Worm (Caenorhabditis elegans) whole organism, mixed stage, embryonic: Measurements from ENCODE around the gene dhrr-1.

Source experiments
- M03D4.4 ChIP-seq: sonication (generic microtip); optimal IDR thresholded peaks from 2 replicates; lab custom pipeline; 2017; ENCODE audit warnings: mild to moderate bottlenecking, missing genetic modification characterization, missing compliant biosample characterization
- bed-3 ChIP-seq: fragments of 200-800 bp; sonication (Bioruptor generic); optimal IDR thresholded peaks from 3 replicates; lab custom pipeline; 2018; ENCODE audit warnings: mild to moderate bottlenecking, missing genetic modification characterization, moderate library complexity, missing compliant biosample characterization
- blmp-1 ChIP-seq: fragments of 150-350 bp; optimal IDR thresholded peaks from 2 replicates; lab custom pipeline; 2014; ENCODE audit warnings: missing biosample characterization, missing genetic modification characterization
- ceh-39 ChIP-seq: fragments of 150-350 bp; optimal IDR thresholded peaks from 2 replicates; lab custom pipeline; 2014; ENCODE audit warnings: missing biosample characterization, missing genetic modification characterization
- ceh-43 ChIP-seq: fragments of 200-800 bp; sonication (Bioruptor generic); optimal IDR thresholded peaks from 2 replicates; lab custom pipeline; 2018; ENCODE audit warnings: mild to moderate bottlenecking, missing genetic modification characterization, moderate library complexity, missing compliant biosample characterization
- ceh-83 ChIP-seq: fragments of 200-800 bp; sonication (Bioruptor generic); optimal IDR thresholded peaks from 2 replicates; lab custom pipeline; 2018; ENCODE audit warnings: mild to moderate bottlenecking, missing genetic modification characterization, missing compliant biosample characterization
- ces-1 ChIP-seq: fragments of 150-350 bp; optimal IDR thresholded peaks from 2 replicates; lab custom pipeline; 2014; ENCODE audit warnings: missing biosample characterization, missing genetic modification reagents, missing genetic modification characterization
- cnd-1 ChIP-seq: fragments of 200-800 bp; sonication (Bioruptor generic); optimal IDR thresholded peaks from 2 replicates; lab custom pipeline; 2018; ENCODE audit warnings: mild to moderate bottlenecking, missing genetic modification characterization, missing compliant biosample characterization
- drap-1 ChIP-seq: fragments of 200-800 bp; sonication (Bioruptor generic); optimal IDR thresholded peaks from 3 replicates; lab custom pipeline; 2018; ENCODE audit warnings: mild to moderate bottlenecking, missing genetic modification characterization, missing compliant biosample characterization
- elt-1 ChIP-seq: sonication (generic microtip); optimal IDR thresholded peaks from 2 replicates; lab custom pipeline; 2017; ENCODE audit warnings: missing genetic modification characterization, mild to moderate bottlenecking, missing compliant biosample characterization, antibody characterized with exemption, moderate library complexity, borderline replicate concordance; ENCODE audit not compliant: insufficient read depth
- elt-3 ChIP-seq: fragments of 150-350 bp; optimal IDR thresholded peaks from 2 replicates; lab custom pipeline; 2014; ENCODE audit warnings: missing biosample characterization, missing genetic modification characterization
- flh-1 ChIP-seq: fragments of 200-800 bp; sonication (Bioruptor generic); optimal IDR thresholded peaks from 2 replicates; lab custom pipeline; 2018; ENCODE audit warnings: mild to moderate bottlenecking, missing genetic modification characterization, moderate library complexity, missing compliant biosample characterization
- ham-2 ChIP-seq: fragments of 200-800 bp; sonication (Bioruptor generic); optimal IDR thresholded peaks from 2 replicates; lab custom pipeline; 2018; ENCODE audit warnings: mild to moderate bottlenecking, missing genetic modification characterization, missing compliant biosample characterization
- hlh-1 ChIP-seq: fragments of 150-350 bp; optimal IDR thresholded peaks from 2 replicates; lab custom pipeline; 2014; ENCODE audit warnings: missing biosample characterization, missing genetic modification reagents, missing genetic modification characterization
- lin-13 ChIP-seq: fragments of 150-350 bp; optimal IDR thresholded peaks from 2 replicates; lab custom pipeline; 2014; ENCODE audit warnings: missing biosample characterization, missing genetic modification characterization
- lsy-2 ChIP-seq: fragments of 150-350 bp; optimal IDR thresholded peaks from 2 replicates; lab custom pipeline; 2014; ENCODE audit warnings: missing biosample characterization, missing genetic modification characterization
- mab-5 ChIP-seq: fragments of 150-350 bp; optimal IDR thresholded peaks from 2 replicates; lab custom pipeline; 2014; ENCODE audit warnings: missing biosample characterization, missing genetic modification characterization
- mls-2 ChIP-seq: sonication (generic microtip); optimal IDR thresholded peaks from 2 replicates; lab custom pipeline; 2016; ENCODE audit warnings: mild to moderate bottlenecking, missing genetic modification characterization, moderate library complexity, missing compliant biosample characterization
- nhr-12 ChIP-seq: fragments of 150-350 bp; optimal IDR thresholded peaks from 2 replicates; lab custom pipeline; 2014; ENCODE audit warnings: missing biosample characterization, missing genetic modification characterization
- nhr-2 ChIP-seq: fragments of 150-350 bp; optimal IDR thresholded peaks from 2 replicates; lab custom pipeline; 2014; ENCODE audit warnings: missing biosample characterization, missing genetic modification characterization
- nhr-76 ChIP-seq: sonication (generic microtip); optimal IDR thresholded peaks from 2 replicates; lab custom pipeline; 2017; ENCODE audit warnings: missing biosample characterization, missing genetic modification characterization
- pha-4 ChIP-seq: fragments of 150-350 bp; optimal IDR thresholded peaks from 2 replicates; lab custom pipeline; 2018; ENCODE audit warnings: missing biosample characterization, missing genetic modification reagents, missing genetic modification characterization
- sem-2 ChIP-seq: fragments of 200-800 bp; sonication (Bioruptor generic); optimal IDR thresholded peaks from 2 replicates; lab custom pipeline; 2018; ENCODE audit warnings: mild to moderate bottlenecking, missing genetic modification characterization, missing compliant biosample characterization
- snpc-4 ChIP-seq: fragments of 150-350 bp; optimal IDR thresholded peaks from 2 replicates; lab custom pipeline; 2014; ENCODE audit warnings: missing biosample characterization, missing genetic modification characterization
- sptf-1 ChIP-seq: sonication (generic microtip); optimal IDR thresholded peaks from 2 replicates; lab custom pipeline; 2017; ENCODE audit warnings: mild to moderate bottlenecking, missing genetic modification characterization, moderate library complexity, missing compliant biosample characterization
- tbx-8 ChIP-seq: fragments of 200-800 bp; sonication (Bioruptor generic); optimal IDR thresholded peaks from 2 replicates; lab custom pipeline; 2018; ENCODE audit warnings: mild to moderate bottlenecking, missing genetic modification characterization, moderate library complexity, missing compliant biosample characterization
- unc-39 ChIP-seq: fragments of 150-350 bp; optimal IDR thresholded peaks from 2 replicates; lab custom pipeline; 2014; ENCODE audit warnings: missing biosample characterization, missing genetic modification characterization
- zip-8 ChIP-seq: fragments of 150-350 bp; optimal IDR thresholded peaks from 2 replicates; lab custom pipeline; 2014; ENCODE audit warnings: missing biosample characterization, missing genetic modification characterization
- ztf-11 ChIP-seq: fragments of 150-350 bp; optimal IDR thresholded peaks from 2 replicates; lab custom pipeline; 2014; ENCODE audit warnings: missing biosample characterization, missing genetic modification characterization

Gene dhrr-1

ce11 chrIII:8978512-8979352 is 34.3 kb downstream of the dhrr-1 start:
- TF ChIP-seq flh-1 (no peak), mls-2 (tag; lab: Kevin White, UChicago) (no peak), elt-1 (no peak), M03D4.4 (tag; lab: Kevin White, UChicago) (no peak), drap-1 (GFP tag; lab: Kevin White, UChicago) (no peak), unc-39 (tag; lab: Kevin White, UChicago) (no peak), ztf-11 (tag; lab: Kevin White, UChicago) (no peak), bed-3 (no peak), cnd-1 (no peak), zip-8 (tag; lab: Kevin White, UChicago) (no peak), hlh-1 (tag; lab: Kevin White, UChicago) (no peak), lsy-2 (tag; lab: Kevin White, UChicago) (no peak), nhr-12 (tag; lab: Kevin White, UChicago) (no peak), sem-2 (GFP tag; lab: Kevin White, UChicago) (no peak)

- TF ChIP-seq mls-2 (tag; lab: Kevin White, UChicago) (no peak), sptf-1 (tag; lab: Kevin White, UChicago) (no peak), hlh-1 (tag; lab: Kevin White, UChicago) (no peak), nhr-2 (tag; lab: Kevin White, UChicago) (no peak), ceh-43 (GFP tag; lab: Kevin White, UChicago) (no peak), ces-1 (GFP tag; lab: Kevin White, UChicago) (no peak), mab-5 (no peak), elt-1 (no peak), lin-13 (tag; lab: Kevin White, UChicago) (no peak), cnd-1 (no peak), pha-4 (tag; lab: Kevin White, UChicago) (no peak), M03D4.4 (tag; lab: Kevin White, UChicago) (no peak), ham-2 (GFP tag; lab: Kevin White, UChicago) (no peak)
Measured at ce11 chrIII:8980892-8981291, 36.4 kb downstream of the dhrr-1 start.

- no peak for TF ChIP-seq ceh-43 (GFP tag; lab: Kevin White, UChicago)
- no peak for TF ChIP-seq ham-2 (GFP tag; lab: Kevin White, UChicago)
- peak; percentile 29 for TF ChIP-seq lsy-2 (tag; lab: Kevin White, UChicago)
- no peak for TF ChIP-seq flh-1
- no peak for TF ChIP-seq ceh-83 (GFP tag; lab: Kevin White, UChicago)
- no peak for TF ChIP-seq drap-1 (GFP tag; lab: Kevin White, UChicago)
- no peak for TF ChIP-seq zip-8 (tag; lab: Kevin White, UChicago)
- no peak for TF ChIP-seq unc-39 (tag; lab: Kevin White, UChicago)
- TF ChIP-seq ces-1 (GFP tag; lab: Kevin White, UChicago) = peak; percentile 97
- no peak for TF ChIP-seq ceh-39 (tag; lab: Kevin White, UChicago)
- TF ChIP-seq nhr-76 (tag; lab: Kevin White, UChicago) = no peak
- no peak for TF ChIP-seq M03D4.4 (tag; lab: Kevin White, UChicago)
- TF ChIP-seq snpc-4 (tag; lab: Kevin White, UChicago) = no peak
- TF ChIP-seq bed-3 = no peak
- TF ChIP-seq tbx-8 (GFP tag; lab: Kevin White, UChicago) = no peak
- TF ChIP-seq, all 35 proteins: peak for 2
Measured at ce11 chrIII:8981847-8982479, 37.5 kb downstream of the dhrr-1 start, which contains the start of gene pde-2. Gene pde-2, minus strand, starts transcription at chrIII:8981897.

ce11 chrIII:8983135-8983534 is 38.7 kb downstream of the dhrr-1 start:
- TF ChIP-seq drap-1 (GFP tag; lab: Kevin White, UChicago) (no peak), elt-3 (tag; lab: Kevin White, UChicago) (no peak)

ce11 chrIII:8983811-8984210 is 39.4 kb downstream of the dhrr-1 start:
- TF ChIP-seq mab-5 = no peak
- TF ChIP-seq ham-2 (GFP tag; lab: Kevin White, UChicago) = no peak
- TF ChIP-seq blmp-1 (tag; lab: Kevin White, UChicago) = no peak
- TF ChIP-seq mls-2 (tag; lab: Kevin White, UChicago) = no peak
- TF ChIP-seq ces-1 (GFP tag; lab: Kevin White, UChicago) = no peak
- no peak for TF ChIP-seq elt-3 (tag; lab: Kevin White, UChicago)
- no peak for TF ChIP-seq sptf-1 (tag; lab: Kevin White, UChicago)
- no peak for TF ChIP-seq cnd-1
- no peak for TF ChIP-seq ceh-39 (tag; lab: Kevin White, UChicago)
- TF ChIP-seq lsy-2 (tag; lab: Kevin White, UChicago) = no peak
- no peak for TF ChIP-seq nhr-76 (tag; lab: Kevin White, UChicago)
- TF ChIP-seq lin-13 (tag; lab: Kevin White, UChicago) = no peak
- no peak for TF ChIP-seq ztf-11 (tag; lab: Kevin White, UChicago)
- TF ChIP-seq elt-1 = no peak
- no peak for TF ChIP-seq zip-8 (tag; lab: Kevin White, UChicago)
- no peak for TF ChIP-seq ceh-83 (GFP tag; lab: Kevin White, UChicago)
- TF ChIP-seq sem-2 (GFP tag; lab: Kevin White, UChicago) = no peak
